Worm (Caenorhabditis elegans): ENCODE data around the gene T18D3.6.

- TF ChIP-seq unc-39 (tag; optimal IDR thresholded peaks at IDR 0.05) (no peak), spr-1 (tag; optimal IDR thresholded peaks at IDR 0.05) (no peak), hif-1 (tag; optimal IDR thresholded peaks at IDR 0.05) (no peak), rbr-2 (tag; optimal IDR thresholded peaks at IDR 0.05) (no peak), cey-2 (tag; optimal IDR thresholded peaks at IDR 0.05; ENCODE audit: borderline replicate concordance, insufficient read depth) (no peak), lin-13 (GFP tag; optimal IDR thresholded peaks at IDR 0.05) (no peak), ztf-11 (tag; optimal IDR thresholded peaks at IDR 0.05) (no peak)
Measured at ce11 chrX:12413941-12414340, 35.8 kb upstream of the T18D3.6 start, which contains the start of gene lin-2.

Data from whole organism, L4 larva.